Fruit fly (Drosophila melanogaster) whole organism, embryonic: Measurements from ENCODE around the gene Sf3b3.

ENCODE experiments used
- Antp ChIP-seq: fragments of 200-800 bp; sonication (Bioruptor generic); optimal IDR thresholded peaks from 3 replicates; lab custom pipeline; 2016; ENCODE audit warnings: missing biosample characterization, missing genetic modification characterization
- B-H2 ChIP-seq: fragments of 200-800 bp; sonication (Bioruptor generic); optimal IDR thresholded peaks from 2 replicates; lab custom pipeline; 2018; ENCODE audit warnings: missing biosample characterization, mild to moderate bottlenecking, missing genetic modification characterization
- Blimp-1 ChIP-seq: fragments of 200-800 bp; sonication (Bioruptor generic); optimal IDR thresholded peaks from 3 replicates; lab custom pipeline; 2018; ENCODE audit warnings: missing biosample characterization, missing genetic modification characterization, mild to moderate bottlenecking, moderate library complexity, missing genetic modification reagents
- BtbVII ChIP-seq: fragments of 200-800 bp; sonication (Bioruptor generic); optimal IDR thresholded peaks from 3 replicates; lab custom pipeline; 2017; ENCODE audit warnings: missing biosample characterization, mild to moderate bottlenecking, missing genetic modification characterization
- CG11093 ChIP-seq: fragments of 200-800 bp; sonication (Bioruptor generic); IDR thresholded peaks from 3 replicates; pipeline ENCODE4 v1.3.6; 2022; ENCODE audit warnings: missing biosample characterization, missing genetic modification characterization
- CG11560 ChIP-seq: fragments of 200-800 bp; sonication (Bioruptor generic); IDR thresholded peaks from 3 replicates; pipeline ENCODE4 v1.3.6; 2022; ENCODE audit warnings: missing biosample characterization, missing genetic modification characterization
- CG12219 ChIP-seq: fragments of 200-800 bp; sonication (Bioruptor generic); optimal IDR thresholded peaks from 3 replicates; lab custom pipeline; 2018; ENCODE audit warnings: missing biosample characterization, mild to moderate bottlenecking, missing genetic modification characterization
- CG14860 ChIP-seq: fragments of 200-800 bp; sonication (Bioruptor generic); IDR thresholded peaks from 3 replicates; pipeline ENCODE4 v1.3.6; 2022; ENCODE audit warnings: missing biosample characterization, missing genetic modification characterization; ENCODE audit not compliant: partially characterized antibody
- CG15269 ChIP-seq: fragments of 200-800 bp; sonication (Bioruptor generic); optimal IDR thresholded peaks from 2 replicates; lab custom pipeline; 2018; ENCODE audit warnings: missing biosample characterization, mild to moderate bottlenecking, missing genetic modification characterization, moderate library complexity
- CG15601 ChIP-seq: fragments of 200-800 bp; sonication (Bioruptor generic); optimal IDR thresholded peaks from 3 replicates; lab custom pipeline; 2019; ENCODE audit warnings: missing biosample characterization, mild to moderate bottlenecking, missing genetic modification characterization, moderate library complexity
- CG17186 ChIP-seq: fragments of 200-800 bp; sonication (Bioruptor generic); optimal IDR thresholded peaks from 3 replicates; lab custom pipeline; 2017; ENCODE audit warnings: missing biosample characterization, missing genetic modification reagents, missing genetic modification characterization
- CG17829 ChIP-seq: fragments of 200-800 bp; optimal IDR thresholded peaks from 2 replicates; lab custom pipeline; 2019; ENCODE audit warnings: missing biosample characterization, mild to moderate bottlenecking, missing genetic modification characterization, moderate library complexity
- CG18599 ChIP-seq: fragments of 200-800 bp; sonication (Bioruptor generic); optimal IDR thresholded peaks from 3 replicates; lab custom pipeline; 2017; ENCODE audit warnings: missing biosample characterization, missing genetic modification characterization, mild to moderate bottlenecking, moderate library complexity, missing genetic modification reagents
- CG2202 ChIP-seq: fragments of 200-800 bp; sonication (Bioruptor generic); optimal IDR thresholded peaks from 2 replicates; lab custom pipeline; 2018; ENCODE audit warnings: missing biosample characterization, mild to moderate bottlenecking, missing genetic modification characterization
- CG6689 ChIP-seq: fragments of 200-800 bp; sonication (Bioruptor generic); IDR thresholded peaks from 2 replicates; pipeline ENCODE4 v1.3.6; 2022; ENCODE audit warnings: missing biosample characterization, missing genetic modification characterization
- CG8944 ChIP-seq: fragments of 200-800 bp; sonication (Bioruptor generic); optimal IDR thresholded peaks from 3 replicates; lab custom pipeline; 2016; ENCODE audit warnings: missing biosample characterization, missing genetic modification characterization
- CG9609 ChIP-seq: fragments of 200-800 bp; sonication (Bioruptor generic); optimal IDR thresholded peaks from 3 replicates; lab custom pipeline; 2016; ENCODE audit warnings: missing biosample characterization, missing genetic modification characterization
- CG9932 ChIP-seq: fragments of 200-800 bp; sonication (Bioruptor generic); IDR thresholded peaks from 2 replicates; pipeline ENCODE4 v1.3.6; 2022; ENCODE audit warnings: missing biosample characterization, missing genetic modification characterization
- Chrac-16 ChIP-seq: fragments of 200-800 bp; sonication (Bioruptor generic); optimal IDR thresholded peaks from 3 replicates; lab custom pipeline; 2016; ENCODE audit warnings: missing biosample characterization, missing genetic modification characterization
- D ChIP-seq, 2 experiments: fragments of 200-800 bp in 1 of 2; fragments of >200 bp in 1 of 2; sonication (Bioruptor generic) in 1 of 2; optimal IDR thresholded peaks; 2 replicates in 1 of 2; 3 replicates in 1 of 2; lab custom pipeline; 2017; ENCODE audit warnings: mild to moderate bottlenecking in 1 of 2, missing biosample characterization in 1 of 2, missing genetic modification characterization in 1 of 2, missing genetic modification reagents in 1 of 2
- Dp ChIP-seq: fragments of 200-800 bp; sonication (Bioruptor generic); optimal IDR thresholded peaks from 2 replicates; lab custom pipeline; 2018; ENCODE audit warnings: missing biosample characterization, mild to moderate bottlenecking, missing genetic modification characterization, moderate library complexity
- Drgx ChIP-seq: fragments of 200-800 bp; sonication (Bioruptor generic); IDR thresholded peaks from 2 replicates; pipeline ENCODE4 v1.3.6; 2022; ENCODE audit warnings: missing biosample characterization, missing genetic modification characterization
- Fer1 ChIP-seq: fragments of 200-800 bp; sonication (Bioruptor generic); optimal IDR thresholded peaks from 2 replicates; lab custom pipeline; 2017; ENCODE audit warnings: missing biosample characterization, mild to moderate bottlenecking, missing genetic modification characterization
- GATAe ChIP-seq: fragments of 200-800 bp; sonication (Bioruptor generic); conservative IDR thresholded peaks from 2 replicates; pipeline ENCODE4 v1.3.6; 2022; ENCODE audit warnings: missing biosample characterization, missing genetic modification characterization
- Hr3 ChIP-seq: fragments of 200-800 bp; sonication (Bioruptor generic); optimal IDR thresholded peaks from 3 replicates; lab custom pipeline; 2016; ENCODE audit warnings: missing biosample characterization, missing genetic modification characterization
- NFAT ChIP-seq: fragments of 200-800 bp; sonication (Bioruptor generic); IDR thresholded peaks from 2 replicates; pipeline ENCODE4 v1.3.6; 2022; ENCODE audit warnings: missing biosample characterization, missing genetic modification characterization
- Oaz ChIP-seq: fragments of 200-800 bp; sonication (Bioruptor generic); IDR thresholded peaks from 2 replicates; pipeline ENCODE4 v1.3.6; 2022; ENCODE audit warnings: missing biosample characterization, missing genetic modification characterization
- Ravus ChIP-seq: fragments of 200-800 bp; sonication (Bioruptor generic); IDR thresholded peaks from 2 replicates; pipeline ENCODE4 v1.3.6; 2022; ENCODE audit warnings: missing biosample characterization, missing genetic modification characterization
- Scr ChIP-seq: fragments of 200-800 bp; sonication (Bioruptor generic); IDR thresholded peaks from 2 replicates; pipeline ENCODE4 v1.3.6; 2022; ENCODE audit warnings: missing biosample characterization, missing genetic modification characterization; ENCODE audit not compliant: partially characterized antibody
- Six4 ChIP-seq: fragments of 200-800 bp; sonication (Bioruptor generic); optimal IDR thresholded peaks from 2 replicates; lab custom pipeline; 2016; ENCODE audit warnings: missing biosample characterization, missing genetic modification characterization
- ash1 ChIP-seq: fragments of 200-800 bp; sonication (Bioruptor generic); optimal IDR thresholded peaks from 2 replicates; lab custom pipeline; 2018; ENCODE audit warnings: missing biosample characterization, mild to moderate bottlenecking, missing genetic modification characterization
- bcd ChIP-seq: fragments of 200-800 bp; sonication (Bioruptor generic); optimal IDR thresholded peaks from 2 replicates; lab custom pipeline; 2017; ENCODE audit warnings: missing biosample characterization, mild to moderate bottlenecking, missing genetic modification characterization
- bowl ChIP-seq: fragments of 200-800 bp; sonication (Bioruptor generic); IDR thresholded peaks from 2 replicates; pipeline ENCODE4 v1.3.6; 2022; ENCODE audit warnings: missing biosample characterization, missing genetic modification characterization
- ci ChIP-seq: fragments of 200-800 bp; sonication (Bioruptor generic); IDR thresholded peaks from 3 replicates; pipeline ENCODE4 v1.3.6; 2022; ENCODE audit warnings: missing biosample characterization, missing genetic modification characterization
- croc ChIP-seq: fragments of 200-800 bp; sonication (Bioruptor generic); conservative IDR thresholded peaks from 3 replicates; pipeline ENCODE4 v1.3.6; 2022; ENCODE audit warnings: missing biosample characterization, missing genetic modification characterization
- disco-r ChIP-seq: fragments of 200-800 bp; sonication (Bioruptor generic); optimal IDR thresholded peaks from 2 replicates; lab custom pipeline; 2016; ENCODE audit warnings: missing biosample characterization, missing genetic modification characterization
- dm ChIP-seq: fragments of 200-800 bp; sonication (Bioruptor generic); optimal IDR thresholded peaks from 3 replicates; lab custom pipeline; 2016; ENCODE audit warnings: missing biosample characterization, missing genetic modification characterization
- en ChIP-seq: fragments of 200-800 bp; sonication (Bioruptor generic); optimal IDR thresholded peaks from 2 replicates; lab custom pipeline; 2016; ENCODE audit warnings: missing biosample characterization, missing genetic modification characterization
- lov ChIP-seq, 2 experiments: fragments of 200-800 bp in 1 of 2; fragments of >200 bp in 1 of 2; sonication (Bioruptor generic) in 1 of 2; IDR thresholded peaks in 1 of 2; optimal IDR thresholded peaks in 1 of 2; 2 replicates in 1 of 2; 3 replicates in 1 of 2; pipeline versions ENCODE4 v1.3.6 to Lab custom; 2017 to 2022; ENCODE audit warnings: missing biosample characterization in 1 of 2, missing genetic modification characterization in 1 of 2
- mld ChIP-seq: fragments of 200-800 bp; sonication (Bioruptor generic); IDR thresholded peaks from 3 replicates; pipeline ENCODE4 v1.3.6; 2022; ENCODE audit warnings: missing biosample characterization, missing genetic modification characterization; ENCODE audit not compliant: partially characterized antibody
- nerfin-1 ChIP-seq: fragments of 200-800 bp; sonication (Bioruptor generic); optimal IDR thresholded peaks from 3 replicates; lab custom pipeline; 2019; ENCODE audit warnings: missing biosample characterization, mild to moderate bottlenecking, missing genetic modification characterization, moderate library complexity
- org-1 ChIP-seq: fragments of 200-800 bp; sonication (Bioruptor generic); optimal IDR thresholded peaks from 2 replicates; lab custom pipeline; 2017; ENCODE audit warnings: missing biosample characterization, missing genetic modification characterization
- psq ChIP-seq: fragments of 200-800 bp; sonication (Bioruptor generic); optimal IDR thresholded peaks from 2 replicates; lab custom pipeline; 2017; ENCODE audit warnings: missing biosample characterization, missing genetic modification characterization
- salm ChIP-seq: fragments of 200-800 bp; sonication (Bioruptor generic); optimal IDR thresholded peaks from 2 replicates; lab custom pipeline; 2018; ENCODE audit warnings: missing biosample characterization, mild to moderate bottlenecking, missing genetic modification characterization
- sc ChIP-seq, 3 experiments: fragments of >200 bp in 2 of 3; fragments of 200-800 bp in 1 of 3; sonication (Bioruptor generic) in 1 of 3; optimal IDR thresholded peaks; 2 replicates in 2 of 3; 3 replicates in 1 of 3; lab custom pipeline; 2017; ENCODE audit warnings: mild to moderate bottlenecking in 1 of 3, missing biosample characterization in 1 of 3, missing genetic modification characterization in 1 of 3, missing genetic modification reagents in 1 of 3
- sens ChIP-seq: fragments of 200-800 bp; sonication (Bioruptor generic); peaks from one replicate; lab custom pipeline; 2016; ENCODE audit warnings: missing biosample characterization, missing genetic modification characterization
- wek ChIP-seq: fragments of 200-800 bp; sonication (Bioruptor generic); optimal IDR thresholded peaks from 3 replicates; lab custom pipeline; 2018; ENCODE audit warnings: missing biosample characterization, mild to moderate bottlenecking, missing genetic modification characterization, moderate library complexity

The Sf3b3 gene

DNA sequence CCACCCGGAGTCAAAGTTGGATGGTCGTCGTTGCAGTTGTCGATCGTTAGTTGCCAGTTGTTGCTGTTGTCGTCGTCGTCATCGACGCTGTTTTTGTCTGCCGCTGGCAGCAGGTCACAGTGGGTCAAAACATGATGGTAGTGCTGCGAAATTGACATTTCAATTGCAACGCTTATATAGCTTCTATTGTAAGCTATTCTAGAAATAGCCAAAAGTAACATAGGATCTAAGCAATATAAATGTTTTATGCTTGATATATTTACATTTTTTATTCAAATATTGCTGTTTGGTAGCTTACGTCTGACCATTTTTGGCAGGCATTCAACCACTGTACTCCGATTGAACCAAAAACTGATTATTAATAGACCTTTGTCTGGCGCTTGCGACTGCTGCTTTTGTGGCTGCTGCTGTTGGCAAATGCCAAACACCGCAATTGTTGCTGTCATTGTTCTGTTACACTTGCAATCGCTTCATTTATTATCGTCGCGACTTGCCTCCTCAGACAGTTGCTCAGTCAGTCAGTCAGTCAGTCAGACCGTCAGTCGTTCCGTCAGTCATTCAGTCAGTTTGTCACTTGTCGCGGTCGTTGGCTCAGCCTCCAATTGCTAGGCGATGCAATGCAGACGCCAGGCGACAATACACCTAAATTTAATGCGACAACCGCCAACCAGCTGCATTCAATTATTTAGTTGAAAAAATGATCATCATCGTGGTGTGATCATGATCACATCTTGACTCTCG lies 41.8 kb downstream of the Sf3b3 start (continued):
- TF ChIP-seq CG6689 (peak; percentile 69), Six4 (GFP tag; lab: Kevin White, UChicago) (peak; percentile 21), Chrac-16 (peak; percentile 54), disco-r (peak; percentile 35), Ravus (GFP tag; lab: Robert Waterston, UW) (no peak), wek (GFP tag; lab: Kevin White, UChicago) (peak; percentile 6), croc (GFP tag; lab: Robert Waterston, UW) (peak; percentile 57), CG12219 (GFP tag; lab: Kevin White, UChicago) (peak; percentile 65), NFAT (no peak), Scr (GFP tag; lab: Robert Waterston, UW) (peak; percentile 51), ash1 (GFP tag; lab: Kevin White, UChicago) (no peak), CG11560 (no peak), Hr3 (GFP tag; lab: Kevin White, UChicago) (peak; percentile 25), ci (peak; percentile 60; the same call in 2 of the 3 replicates), CG9609 (GFP tag; lab: Kevin White, UChicago) (peak; percentile 13), en (GFP tag; lab: Kevin White, UChicago) (no peak), CG2202 (peak; percentile 42), Drgx (peak; percentile 82), Dp (GFP tag; lab: Kevin White, UChicago) (no peak), nerfin-1 (tag; lab: Kevin White, UChicago) (peak; percentile 54), CG9932 (GFP tag; lab: Robert Waterston, UW) (0 out of 2 replicates have a peak, but pooled peaks have one; percentile 24), Oaz (peak; percentile 34; the same call in 1 of the 2 replicates), sens (GFP tag; lab: Kevin White, UChicago) (peak; percentile 94), CG15269 (peak; percentile 70), mld (GFP tag; lab: Robert Waterston, UW) (peak; percentile 56; the same call in 1 of the 3 replicates), Blimp-1 (GFP tag; lab: Kevin White, UChicago) (peak; percentile 69), salm (tag; lab: Kevin White, UChicago) (peak; percentile 70), CG17829 (tag; lab: Kevin White, UChicago) (peak; percentile 70), GATAe (no peak), org-1 (GFP tag; lab: Kevin White, UChicago) (peak; percentile 65), BtbVII (GFP tag; lab: Kevin White, UChicago) (peak; percentile 53), psq (GFP tag; lab: Kevin White, UChicago) (no peak), bowl (no peak), CG15601 (peak; percentile 61), sc (optimal IDR thresholded peaks at IDR 0.05; lab: Kevin White, UChicago) (no peak), sc (GFP tag; optimal IDR thresholded peaks at IDR 0.05; lab: Kevin White, UChicago) (peak; percentile 44), CG18599 (GFP tag; lab: Kevin White, UChicago) (peak; percentile 31), B-H2 (GFP tag; lab: Kevin White, UChicago) (no peak), Fer1 (GFP tag; lab: Kevin White, UChicago) (peak; percentile 51), lov (optimal IDR thresholded peaks at IDR 0.05; lab: Kevin White, UChicago) (no peak), lov (GFP tag; IDR thresholded peaks at IDR 0.05; lab: Robert Waterston, UW) (no peak), dm (GFP tag; lab: Kevin White, UChicago) (peak; percentile 7), CG8944 (GFP tag; lab: Kevin White, UChicago) (no peak), CG17186 (GFP tag; lab: Kevin White, UChicago) (no peak), D (optimal IDR thresholded peaks at IDR 0.05; lab: Kevin White, UChicago) (no peak), D (GFP tag; optimal IDR thresholded peaks at IDR 0.05; lab: Kevin White, UChicago) (peak; percentile 72), CG11093 (GFP tag; lab: Robert Waterston, UW) (peak; percentile 57; the same call in 1 of the 3 replicates), CG14860 (GFP tag; lab: Robert Waterston, UW) (peak; percentile 46; the same call in 1 of the 3 replicates), bcd (GFP tag; lab: Kevin White, UChicago) (peak; percentile 56), Antp (GFP tag; lab: Kevin White, UChicago) (peak; percentile 33)
